Worm (Caenorhabditis elegans): ENCODE measurements around the gene sdn-1.

sdn-1 gene

ce11 chrX:10568385-10569149 lies 24.6 kb downstream of the sdn-1 start (continued):
- peak; percentile 80 for TF ChIP-seq elt-1 (tag; optimal IDR thresholded peaks at IDR 0.05)

- TF ChIP-seq nhr-67 (tag; optimal IDR thresholded peaks at IDR 0.05), result no peak
- TF ChIP-seq nhr-23 (tag; optimal IDR thresholded peaks at IDR 0.05), result peak; percentile 35
- peak; percentile 16 for TF ChIP-seq elt-2 (tag; optimal IDR thresholded peaks at IDR 0.05)
- TF ChIP-seq egl-5 (tag; optimal IDR thresholded peaks at IDR 0.05), result peak; percentile 10
- TF ChIP-seq pqm-1 (tag; optimal IDR thresholded peaks at IDR 0.05), result peak; percentile 10
- peak; percentile 11 for TF ChIP-seq hmg-11 (tag; optimal IDR thresholded peaks at IDR 0.05)
- TF ChIP-seq pha-4 (tag; optimal IDR thresholded peaks at IDR 0.05), result peak; percentile 60
- no peak for TF ChIP-seq egl-27 (tag; optimal IDR thresholded peaks at IDR 0.05)
- peak; percentile 25 for TF ChIP-seq nhr-25 (tag; optimal IDR thresholded peaks at IDR 0.05)
- TF ChIP-seq nfya-1 (tag; optimal IDR thresholded peaks at IDR 0.05; ENCODE audit: insufficient read depth), result peak; percentile 61
These were observed 26.4 kb downstream of the sdn-1 start for ce11 chrX:10566775-10567174.

ce11 chrX:10559203-10559602 lies 33.9 kb downstream of the sdn-1 start, which contains the start of gene F59F5.7:
Gene F59F5.7 (plus strand): TSS chrX:10559503.
- no peak for TF ChIP-seq ceh-16 (tag; optimal IDR thresholded peaks at IDR 0.05)
- no peak for TF ChIP-seq nhr-237 (tag; optimal IDR thresholded peaks at IDR 0.05)
- no peak for TF ChIP-seq elt-2 (tag; optimal IDR thresholded peaks at IDR 0.05)
- TF ChIP-seq sea-2 (GFP tag; optimal IDR thresholded peaks at IDR 0.05), result no peak
- TF ChIP-seq nfya-1 (tag; optimal IDR thresholded peaks at IDR 0.05; ENCODE audit: insufficient read depth), result no peak
- no peak for TF ChIP-seq fos-1 (tag; optimal IDR thresholded peaks at IDR 0.05)
- no peak for TF ChIP-seq ama-1 (optimal IDR thresholded peaks at IDR 0.05)
- no peak for TF ChIP-seq pha-4 (tag; optimal IDR thresholded peaks at IDR 0.05)

ce11 chrX:10556764-10557163 lies 36.4 kb downstream of the sdn-1 start:
- TF ChIP-seq nhr-12 (tag; optimal IDR thresholded peaks at IDR 0.05) (no peak), ama-1 (optimal IDR thresholded peaks at IDR 0.05) (no peak), elt-2 (tag; optimal IDR thresholded peaks at IDR 0.05) (no peak), ztf-4 (tag; optimal IDR thresholded peaks at IDR 0.05) (no peak), lin-15B (tag; optimal IDR thresholded peaks at IDR 0.05) (no peak), daf-12 (tag; optimal IDR thresholded peaks at IDR 0.05) (no peak), egl-27 (tag; optimal IDR thresholded peaks at IDR 0.05) (no peak), tbx-2 (tag; optimal IDR thresholded peaks at IDR 0.05) (no peak)

- TF ChIP-seq pha-4 (tag; optimal IDR thresholded peaks at IDR 0.05) (peak; percentile 68), egl-5 (tag; optimal IDR thresholded peaks at IDR 0.05) (peak; percentile 6), sea-2 (GFP tag; optimal IDR thresholded peaks at IDR 0.05) (no peak), lsy-12 (tag; optimal IDR thresholded peaks at IDR 0.05) (peak; percentile 30), nhr-77 (tag; optimal IDR thresholded peaks at IDR 0.05) (no peak), lin-39 (tag; optimal IDR thresholded peaks at IDR 0.05) (peak; percentile 95), tbx-2 (tag; optimal IDR thresholded peaks at IDR 0.05) (peak; percentile 57), ceh-28 (tag; optimal IDR thresholded peaks at IDR 0.05) (peak; percentile 70), ceh-16 (tag; optimal IDR thresholded peaks at IDR 0.05) (no peak), hmg-11 (tag; optimal IDR thresholded peaks at IDR 0.05) (peak; percentile 95), nhr-23 (tag; optimal IDR thresholded peaks at IDR 0.05) (peak; percentile 59), pqm-1 (tag; optimal IDR thresholded peaks at IDR 0.05) (peak; percentile 2), lin-15B (tag; optimal IDR thresholded peaks at IDR 0.05) (peak; percentile 55), skn-1 (tag; optimal IDR thresholded peaks at IDR 0.05) (peak; percentile 6), snpc-4 (tag; optimal IDR thresholded peaks at IDR 0.05) (no peak), jun-1 (tag; optimal IDR thresholded peaks at IDR 0.05) (peak; percentile 35), nhr-25 (tag; optimal IDR thresholded peaks at IDR 0.05) (peak; percentile 27), unc-62 (GFP tag; optimal IDR thresholded peaks at IDR 0.05) (peak; percentile 79), fkh-10 (GFP tag; optimal IDR thresholded peaks at IDR 0.05) (peak; percentile 85), zag-1 (tag; optimal IDR thresholded peaks at IDR 0.05) (no peak), elt-2 (tag; optimal IDR thresholded peaks at IDR 0.05) (peak; percentile 34), R02D3.7 (tag; optimal IDR thresholded peaks at IDR 0.05) (peak; percentile 19), egl-27 (tag; optimal IDR thresholded peaks at IDR 0.05) (peak; percentile 4), nhr-11 (tag; optimal IDR thresholded peaks at IDR 0.05) (peak; percentile 47), nfya-1 (tag; optimal IDR thresholded peaks at IDR 0.05; ENCODE audit: insufficient read depth) (peak; percentile 75), nhr-43 (tag; optimal IDR thresholded peaks at IDR 0.05; ENCODE audit: poor library complexity, severe bottlenecking) (no peak)
These were observed 37.8 kb downstream of the sdn-1 start, which contains the start of gene syd-2 for ce11 chrX:10555189-10555964. Gene syd-2 (minus strand): TSS chrX:10555239.

Data from whole organism, L3 larva.